Worm (Caenorhabditis elegans) whole organism, L4 larva: Measurements from ENCODE around the gene C34F6.10.

Source experiments
- F26F4.8 ChIP-seq: fragments of 200-800 bp; sonication (Bioruptor generic); conservative IDR thresholded peaks from 2 replicates; pipeline ENCODE4 v1.3.6; 2022; ENCODE audit warnings: missing genetic modification characterization, missing compliant biosample characterization
- F37D6.2 ChIP-seq: sonication (generic microtip); optimal IDR thresholded peaks from 2 replicates; lab custom pipeline; 2016; ENCODE audit warnings: mild to moderate bottlenecking, missing genetic modification characterization, missing compliant biosample characterization
- F49E8.2 ChIP-seq: sonication (generic microtip); optimal IDR thresholded peaks from 2 replicates; lab custom pipeline; 2016; ENCODE audit warnings: missing compliant biosample characterization, mild to moderate bottlenecking, missing genetic modification characterization, borderline replicate concordance
- T20F7.1 ChIP-seq: fragments of 200-800 bp; sonication (Bioruptor generic); optimal IDR thresholded peaks from 2 replicates; lab custom pipeline; 2018; ENCODE audit warnings: mild to moderate bottlenecking, missing genetic modification characterization, missing compliant biosample characterization
- aha-1 ChIP-seq: fragments of 150-350 bp; peaks from one replicate; lab custom pipeline; 2014; ENCODE audit warnings: missing biosample characterization, missing genetic modification characterization
- arid-1 ChIP-seq: fragments of 200-800 bp; sonication (Bioruptor generic); conservative IDR thresholded peaks from 2 replicates; pipeline ENCODE4 v1.3.6; 2022; ENCODE audit warnings: missing genetic modification reagents, missing genetic modification characterization, missing compliant biosample characterization
- ceh-20 ChIP-seq: fragments of 200-800 bp; sonication (Bioruptor generic); IDR thresholded peaks from 2 replicates; pipeline ENCODE4 v1.3.6; 2022; ENCODE audit warnings: missing genetic modification reagents, missing genetic modification characterization, missing compliant biosample characterization
- ceh-32 ChIP-seq: sonication (generic microtip); optimal IDR thresholded peaks from 2 replicates; lab custom pipeline; 2016; ENCODE audit warnings: mild to moderate bottlenecking, missing genetic modification characterization, missing compliant biosample characterization; ENCODE audit not compliant: poor library complexity
- ctbp-1 ChIP-seq: fragments of 200-800 bp; sonication (Bioruptor generic); IDR thresholded peaks from 2 replicates; pipeline ENCODE4 v1.3.6; 2022; ENCODE audit warnings: missing genetic modification reagents, missing genetic modification characterization, missing compliant biosample characterization
- daf-16 ChIP-seq, 3 experiments: sonication (generic microtip); optimal IDR thresholded peaks; 2 replicates each; lab custom pipeline; 2016 to 2017; ENCODE audit warnings: missing genetic modification characterization in 3 of 3, missing genetic modification reagents in 3 of 3, mild to moderate bottlenecking in 2 of 3, missing compliant biosample characterization in 2 of 3, missing biosample characterization in 1 of 3, moderate library complexity in 1 of 3
- dmd-6 ChIP-seq: fragments of 200-800 bp; sonication (Bioruptor generic); IDR thresholded peaks from 2 replicates; pipeline ENCODE4 v1.3.6; 2022; ENCODE audit warnings: missing genetic modification reagents, missing genetic modification characterization, missing compliant biosample characterization
- dmd-9 ChIP-seq: fragments of 200-800 bp; sonication (Bioruptor generic); IDR thresholded peaks from 2 replicates; pipeline ENCODE4 v1.3.6; 2022; ENCODE audit warnings: missing genetic modification reagents, missing genetic modification characterization, missing compliant biosample characterization
- dpl-1 ChIP-seq: fragments of 150-350 bp; optimal IDR thresholded peaks from 2 replicates; lab custom pipeline; 2014; ENCODE audit warnings: missing biosample characterization, missing genetic modification reagents, missing genetic modification characterization
- dve-1 ChIP-seq: sonication (generic microtip); optimal IDR thresholded peaks from 2 replicates; lab custom pipeline; 2017; ENCODE audit warnings: antibody characterized with exemption, mild to moderate bottlenecking, missing genetic modification characterization, missing compliant biosample characterization; ENCODE audit not compliant: insufficient read depth
- egl-27 ChIP-seq: sonication (generic microtip); optimal IDR thresholded peaks from 3 replicates; lab custom pipeline; 2017; ENCODE audit warnings: missing biosample characterization, missing genetic modification reagents, missing genetic modification characterization
- hlh-11 ChIP-seq: fragments of 200-800 bp; sonication (Bioruptor generic); optimal IDR thresholded peaks from 2 replicates; lab custom pipeline; 2018; ENCODE audit warnings: mild to moderate bottlenecking, missing genetic modification characterization, missing compliant biosample characterization
- hmg-1.1 ChIP-seq: fragments of 200-800 bp; sonication (Bioruptor generic); IDR thresholded peaks from 2 replicates; pipeline ENCODE4 v1.3.6; 2022; ENCODE audit warnings: missing genetic modification reagents, missing genetic modification characterization, missing compliant biosample characterization
- jun-1 ChIP-seq: fragments of 150-350 bp; optimal IDR thresholded peaks from 2 replicates; lab custom pipeline; 2014; ENCODE audit warnings: missing biosample characterization, missing genetic modification reagents, missing genetic modification characterization
- lin-1 ChIP-seq: fragments of 200-800 bp; sonication (Bioruptor generic); IDR thresholded peaks from 2 replicates; pipeline ENCODE4 v1.3.6; 2022; ENCODE audit warnings: missing genetic modification reagents, missing genetic modification characterization, missing compliant biosample characterization
- lin-29 ChIP-seq: fragments of 200-800 bp; sonication (Bioruptor generic); IDR thresholded peaks from 2 replicates; pipeline ENCODE4 v1.3.6; 2022; ENCODE audit warnings: missing genetic modification reagents, missing genetic modification characterization, missing compliant biosample characterization
- lsy-2 ChIP-seq, 2 experiments: fragments of 150-350 bp in 1 of 2; sonication (generic microtip) in 1 of 2; optimal IDR thresholded peaks; 2 replicates each; lab custom pipeline; 2014 to 2017; ENCODE audit warnings: missing biosample characterization in 2 of 2, missing genetic modification characterization in 2 of 2
- madf-5 ChIP-seq, 2 experiments: fragments of 200-800 bp; sonication (Bioruptor generic); IDR thresholded peaks; 2 replicates each; pipeline ENCODE4 v1.3.6; 2022; ENCODE audit warnings: missing compliant biosample characterization in 2 of 2, missing genetic modification characterization in 2 of 2
- madf-9 ChIP-seq: fragments of 200-800 bp; sonication (Bioruptor generic); conservative IDR thresholded peaks from 2 replicates; pipeline ENCODE4 v1.3.6; 2022; ENCODE audit warnings: missing genetic modification reagents, missing genetic modification characterization, missing compliant biosample characterization
- mdl-1 ChIP-seq, 2 experiments: fragments of 150-350 bp in 1 of 2; sonication (generic microtip) in 1 of 2; optimal IDR thresholded peaks; 2 replicates each; lab custom pipeline; 2014 to 2017; ENCODE audit warnings: missing biosample characterization in 2 of 2, missing genetic modification characterization in 2 of 2
- mdt-29 ChIP-seq: fragments of 200-800 bp; sonication (Bioruptor generic); IDR thresholded peaks from 2 replicates; pipeline ENCODE4 v1.3.6; 2022; ENCODE audit warnings: missing genetic modification reagents, missing genetic modification characterization, missing compliant biosample characterization
- mep-1 ChIP-seq: fragments of 150-350 bp; sonication (generic microtip); optimal IDR thresholded peaks from 3 replicates; lab custom pipeline; 2014; ENCODE audit warnings: missing biosample characterization, missing genetic modification characterization
- mes-2 ChIP-seq: sonication (generic microtip); optimal IDR thresholded peaks from 2 replicates; lab custom pipeline; 2016; ENCODE audit warnings: missing genotype, mild to moderate bottlenecking, missing genetic modification characterization, missing compliant biosample characterization; ENCODE audit not compliant: poor library complexity, severe bottlenecking
- mxl-3 ChIP-seq: fragments of 200-800 bp; sonication (Bioruptor generic); optimal IDR thresholded peaks from 2 replicates; lab custom pipeline; 2018; ENCODE audit warnings: mild to moderate bottlenecking, missing genetic modification characterization, missing compliant biosample characterization
- nhr-237 ChIP-seq: sonication (generic microtip); optimal IDR thresholded peaks from 2 replicates; lab custom pipeline; 2017; ENCODE audit warnings: missing biosample characterization, missing genetic modification characterization
- nhr-25 ChIP-seq: sonication (generic microtip); optimal IDR thresholded peaks from 2 replicates; lab custom pipeline; 2017; ENCODE audit warnings: missing genetic modification characterization, mild to moderate bottlenecking, missing compliant biosample characterization, antibody characterized with exemption, moderate library complexity, borderline replicate concordance; ENCODE audit not compliant: insufficient read depth
- nhr-28 ChIP-seq: fragments of 150-350 bp; optimal IDR thresholded peaks from 2 replicates; lab custom pipeline; 2014; ENCODE audit warnings: missing biosample characterization, missing genetic modification characterization
- nhr-48 ChIP-seq: sonication (generic microtip); optimal IDR thresholded peaks from 2 replicates; lab custom pipeline; 2016; ENCODE audit warnings: mild to moderate bottlenecking, missing genetic modification characterization, missing compliant biosample characterization
- nhr-6 ChIP-seq: fragments of 150-350 bp; optimal IDR thresholded peaks from 2 replicates; lab custom pipeline; 2014; ENCODE audit warnings: missing biosample characterization, missing genetic modification characterization
- nhr-77 ChIP-seq: fragments of 150-350 bp; optimal IDR thresholded peaks from 2 replicates; lab custom pipeline; 2014; ENCODE audit warnings: missing biosample characterization, missing genetic modification characterization
- pqm-1 ChIP-seq: sonication (generic microtip); optimal IDR thresholded peaks from 2 replicates; lab custom pipeline; 2017; ENCODE audit warnings: missing biosample characterization, missing genetic modification characterization
- rbr-2 ChIP-seq: sonication (generic microtip); optimal IDR thresholded peaks from 2 replicates; lab custom pipeline; 2016; ENCODE audit warnings: missing genotype, missing genetic modification characterization, missing compliant biosample characterization
- skn-1 ChIP-seq: fragments of 150-350 bp; optimal IDR thresholded peaks from 2 replicates; lab custom pipeline; 2014; ENCODE audit warnings: missing biosample characterization, missing genetic modification characterization
- vab-7 ChIP-seq: fragments of 200-800 bp; sonication (Bioruptor generic); IDR thresholded peaks from 2 replicates; pipeline ENCODE4 v1.3.6; 2022; ENCODE audit warnings: missing genetic modification reagents, missing genetic modification characterization, missing compliant biosample characterization
- zag-1 ChIP-seq: fragments of 150-350 bp; optimal IDR thresholded peaks from 2 replicates; lab custom pipeline; 2014; ENCODE audit warnings: missing biosample characterization, missing genetic modification characterization
- zfp-2 ChIP-seq: sonication (generic microtip); optimal IDR thresholded peaks from 2 replicates; lab custom pipeline; 2016; ENCODE audit warnings: mild to moderate bottlenecking, missing genetic modification characterization, missing compliant biosample characterization
- ztf-11 ChIP-seq: fragments of 150-350 bp; optimal IDR thresholded peaks from 2 replicates; lab custom pipeline; 2014; ENCODE audit warnings: missing biosample characterization, missing genetic modification characterization

The C34F6.10 gene

DNA sequence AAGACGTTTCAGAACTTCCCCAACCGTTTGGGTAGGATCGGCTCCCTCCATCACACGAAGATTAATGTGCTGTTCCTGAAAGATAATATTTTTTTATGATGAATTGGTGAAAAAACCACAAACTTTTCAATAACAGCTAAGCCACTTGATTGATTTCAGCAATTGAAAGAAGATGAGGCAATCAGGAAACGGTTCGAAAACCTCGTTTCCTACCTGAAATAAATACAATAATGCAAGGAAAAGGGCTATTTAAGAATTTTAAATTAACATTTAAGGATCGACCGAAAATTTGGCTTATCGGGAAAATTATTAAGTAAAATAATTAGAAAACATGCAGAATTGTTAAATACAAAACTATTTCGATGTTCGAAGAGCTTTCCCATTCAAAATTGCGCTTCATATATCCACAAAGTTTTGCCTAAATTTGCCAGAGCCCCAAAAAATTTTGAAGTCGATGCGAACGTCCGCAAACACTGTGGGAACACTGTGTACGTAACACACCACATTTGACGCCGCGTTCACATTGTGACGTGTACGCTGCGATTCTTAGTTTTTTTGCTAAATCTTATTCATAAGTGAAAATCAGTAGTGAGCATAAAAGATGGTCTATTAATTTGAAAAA is 17.7 kb downstream of the C34F6.10 start, which contains the start of gene C34F6.9:
TSS of gene C34F6.9 (minus strand) at position 51 of the 622 bp plus-strand sequence.
- TF ChIP-seq F49E8.2 (tag; lab: Kevin White, UChicago) (no peak), vab-7 (GFP tag; lab: Robert Waterston, UW) (no peak), nhr-6 (no peak), lin-29 (GFP tag; lab: Robert Waterston, UW) (no peak), mep-1 (tag; lab: Kevin White, UChicago) (no peak), ceh-32 (tag; lab: Kevin White, UChicago) (no peak), madf-5 (GFP tag; IDR thresholded peaks at IDR 0.05; lab: Robert Waterston, UW) (no peak), nhr-77 (tag; lab: Kevin White, UChicago) (no peak), mdt-29 (GFP tag; lab: Robert Waterston, UW) (no peak), nhr-25 (no peak), jun-1 (tag; lab: Kevin White, UChicago) (no peak), lin-1 (GFP tag; lab: Robert Waterston, UW) (no peak), zfp-2 (tag; lab: Kevin White, UChicago) (no peak), nhr-237 (tag; lab: Kevin White, UChicago) (no peak), dpl-1 (no peak), daf-16 (GFP tag; optimal IDR thresholded peaks at IDR 0.05; lab: Kevin White, UChicago) (no peak), daf-16 (tag; optimal IDR thresholded peaks at IDR 0.05; lab: Kevin White, UChicago) (peak; percentile 19), ztf-11 (no peak), dmd-9 (GFP tag; lab: Robert Waterston, UW) (no peak), mes-2 (peak; percentile 16), egl-27 (tag; lab: Kevin White, UChicago) (no peak), dmd-6 (GFP tag; lab: Robert Waterston, UW) (no peak), aha-1 (tag; lab: Kevin White, UChicago) (peak; percentile 82)

DNA sequence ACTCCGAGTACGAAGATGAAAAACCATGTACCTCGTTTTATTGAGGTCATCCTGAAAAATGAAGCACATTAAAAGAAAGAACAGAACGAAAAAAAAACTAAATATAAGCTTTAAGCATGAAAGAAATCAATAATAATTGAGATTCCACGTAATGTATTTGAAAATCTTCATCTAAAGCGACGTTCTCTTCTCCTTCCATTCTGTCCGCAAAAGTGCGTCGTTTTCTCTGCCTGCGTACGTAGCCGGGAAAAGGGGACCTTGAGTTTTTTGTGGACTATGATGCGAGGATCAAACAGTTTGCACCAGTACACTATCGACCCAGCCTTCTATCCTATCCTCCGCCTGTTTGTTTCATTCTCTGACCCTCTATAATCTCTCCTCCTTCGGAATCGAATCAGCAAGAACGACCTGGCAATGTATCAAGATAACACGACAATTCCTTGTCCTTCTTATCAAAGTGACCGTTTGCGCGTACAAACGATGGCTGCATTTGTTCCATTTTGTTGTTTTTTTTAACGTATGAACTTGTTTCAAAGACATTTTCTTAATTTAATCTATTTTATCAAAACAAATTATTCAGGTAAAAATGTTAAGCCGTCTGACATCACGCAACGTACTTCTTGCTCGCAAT is 24.9 kb downstream of the C34F6.10 start, which contains the start of the genes C34F6.7 and idh-2:
TSS of gene C34F6.7 (minus strand) at position 51 of the 631 bp plus-strand sequence.
TSS of gene idh-2 (plus strand) at position 581 of the 631 bp plus-strand sequence.
- TF ChIP-seq dve-1 (peak; percentile 3), nhr-25 (peak; percentile 37), mes-2 (peak; percentile 68), aha-1 (tag; lab: Kevin White, UChicago) (peak; percentile 63), T20F7.1 (GFP tag; lab: Kevin White, UChicago) (no peak), mxl-3 (GFP tag; lab: Kevin White, UChicago) (peak; percentile 20), rbr-2 (tag; lab: Kevin White, UChicago) (peak; percentile 3), nhr-28 (tag; lab: Kevin White, UChicago) (peak; percentile 70), ceh-20 (GFP tag; lab: Robert Waterston, UW) (0 out of 2 replicates have a peak, but pooled peaks have one; percentile 32), lin-29 (GFP tag; lab: Robert Waterston, UW) (no peak), dpl-1 (peak; percentile 34), F37D6.2 (tag; lab: Kevin White, UChicago) (no peak), ctbp-1 (GFP tag; lab: Robert Waterston, UW) (no peak), dmd-9 (GFP tag; lab: Robert Waterston, UW) (no peak), nhr-48 (tag; lab: Kevin White, UChicago) (peak; percentile 64), mep-1 (tag; lab: Kevin White, UChicago) (peak; percentile 42), dmd-6 (GFP tag; lab: Robert Waterston, UW) (peak; percentile 35), skn-1 (tag; lab: Kevin White, UChicago) (no peak), daf-16 (GFP tag; optimal IDR thresholded peaks at IDR 0.05; lab: Kevin White, UChicago) (no peak), daf-16 (tag; optimal IDR thresholded peaks at IDR 0.05; lab: Kevin White, UChicago) (peak; percentile 47), lsy-2 (tag; optimal IDR thresholded peaks at IDR 0.05; lab: Kevin White, UChicago) (peak in 1 of 2 experiments; percentile 41), F26F4.8 (GFP tag; lab: Robert Waterston, UW) (no peak), hlh-11 (tag; lab: Kevin White, UChicago) (peak; percentile 62), jun-1 (tag; lab: Kevin White, UChicago) (no peak), arid-1 (no peak), pqm-1 (tag; lab: Kevin White, UChicago) (peak; percentile 44), mdl-1 (tag; optimal IDR thresholded peaks at IDR 0.05; lab: Kevin White, UChicago) (peak in 1 of 2 experiments; percentile 35), hmg-1.1 (peak; percentile 60; the same call in 1 of the 2 replicates), zag-1 (tag; lab: Kevin White, UChicago) (no peak), madf-9 (GFP tag; lab: Robert Waterston, UW) (0 out of 2 replicates have a peak, but pooled peaks have one; percentile 9)
